Worm (Caenorhabditis elegans) whole organism, midembryonic: ENCODE measurements around the gene str-2.

Source experiments
- T22C8.4 ChIP-seq: fragments of 200-800 bp; sonication (Bioruptor generic); IDR thresholded peaks from 2 replicates; pipeline ENCODE4 v1.3.6; 2022; ENCODE audit warnings: missing genetic modification characterization, missing compliant biosample characterization
- cog-1 ChIP-seq: sonication (generic microtip); optimal IDR thresholded peaks from 2 replicates; lab custom pipeline; 2016; ENCODE audit warnings: missing genetic modification characterization, missing compliant biosample characterization
- flt-1 ChIP-seq: fragments of 200-800 bp; sonication (Bioruptor generic); IDR thresholded peaks from 2 replicates; pipeline ENCODE4 v1.3.6; 2022; ENCODE audit warnings: missing genetic modification characterization, missing compliant biosample characterization
- klf-2 ChIP-seq: fragments of 200-800 bp; sonication (Bioruptor generic); conservative IDR thresholded peaks from 2 replicates; pipeline ENCODE4 v1.3.6; 2022; ENCODE audit warnings: missing genetic modification reagents, missing genetic modification characterization, missing compliant biosample characterization
- med-1 ChIP-seq: sonication (generic microtip); optimal IDR thresholded peaks from 2 replicates; lab custom pipeline; 2017; ENCODE audit warnings: missing genetic modification characterization, mild to moderate bottlenecking, missing compliant biosample characterization, antibody characterized with exemption, missing genetic modification reagents; ENCODE audit not compliant: insufficient read depth
- ref-1 ChIP-seq: fragments of 200-800 bp; sonication (Bioruptor generic); conservative IDR thresholded peaks from 2 replicates; pipeline ENCODE4 v1.3.6; 2022; ENCODE audit warnings: missing genetic modification reagents, missing genetic modification characterization, missing compliant biosample characterization
- tab-1 ChIP-seq: fragments of 200-800 bp; sonication (Bioruptor generic); IDR thresholded peaks from 2 replicates; pipeline ENCODE4 v1.3.6; 2022; ENCODE audit warnings: missing genetic modification characterization, missing compliant biosample characterization
- ztf-23 ChIP-seq: fragments of 200-800 bp; sonication (Bioruptor generic); IDR thresholded peaks from 2 replicates; pipeline ENCODE4 v1.3.6; 2022; ENCODE audit warnings: missing genetic modification reagents, missing genetic modification characterization, missing compliant biosample characterization
- ztf-29 ChIP-seq: fragments of 200-800 bp; sonication (Bioruptor generic); IDR thresholded peaks from 2 replicates; pipeline ENCODE4 v1.3.6; 2022; ENCODE audit warnings: missing genetic modification reagents, missing genetic modification characterization, missing compliant biosample characterization

Gene str-2

ce11 chrV:9824149-9824548, at the start of gene str-2:
TSS of gene str-2 (minus strand) at chrV:9824249.
- TF ChIP-seq ref-1 (GFP tag; lab: Robert Waterston, UW) (no peak), T22C8.4 (GFP tag; lab: Robert Waterston, UW) (no peak), klf-2 (no peak), ztf-23 (GFP tag; lab: Robert Waterston, UW) (no peak), cog-1 (tag; lab: Kevin White, UChicago) (no peak), tab-1 (GFP tag; lab: Robert Waterston, UW) (no peak), med-1 (GFP tag; lab: Kevin White, UChicago) (no peak), ztf-29 (GFP tag; lab: Robert Waterston, UW) (no peak), flt-1 (no peak)

ce11 chrV:9871339-9871738, 47.3 kb upstream of the str-2 start, which contains the start of gene srab-18:
TSS of gene srab-18 (minus strand) at chrV:9871439.
- TF ChIP-seq ztf-23 (GFP tag; lab: Robert Waterston, UW): no peak
- TF ChIP-seq T22C8.4 (GFP tag; lab: Robert Waterston, UW): no peak
- no peak for TF ChIP-seq flt-1
- TF ChIP-seq ztf-29 (GFP tag; lab: Robert Waterston, UW): no peak
- TF ChIP-seq klf-2: no peak
- no peak for TF ChIP-seq cog-1 (tag; lab: Kevin White, UChicago)
- TF ChIP-seq ref-1 (GFP tag; lab: Robert Waterston, UW): no peak
- TF ChIP-seq med-1 (GFP tag; lab: Kevin White, UChicago): no peak
- TF ChIP-seq tab-1 (GFP tag; lab: Robert Waterston, UW): no peak

DNA sequence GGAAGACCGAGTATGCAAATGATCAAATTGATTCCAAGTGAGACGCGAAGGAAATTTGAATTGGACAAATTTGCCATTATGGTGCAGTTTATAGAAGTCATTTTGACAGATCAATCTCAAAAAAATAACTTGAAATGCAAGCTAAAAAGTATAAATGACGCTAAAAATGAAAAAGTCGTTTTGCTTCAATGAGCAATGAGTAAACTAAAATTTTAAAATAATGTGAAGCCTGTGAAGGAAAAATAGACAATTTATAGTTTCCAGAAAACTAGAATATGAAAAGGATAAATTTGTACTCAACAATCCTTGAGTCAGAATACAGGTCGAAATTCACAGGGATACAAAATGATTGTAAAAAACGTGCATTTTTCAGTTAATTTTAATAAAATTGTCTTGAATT, 44.3 kb upstream of the str-2 start, which contains the start of gene srab-17:
TSS of gene srab-17 (minus strand) at position 101 of the 400 bp plus-strand sequence.
- TF ChIP-seq ref-1 (GFP tag; lab: Robert Waterston, UW) (no peak), tab-1 (GFP tag; lab: Robert Waterston, UW) (no peak), cog-1 (tag; lab: Kevin White, UChicago) (no peak), ztf-29 (GFP tag; lab: Robert Waterston, UW) (no peak), flt-1 (no peak), med-1 (GFP tag; lab: Kevin White, UChicago) (no peak), klf-2 (no peak), ztf-23 (GFP tag; lab: Robert Waterston, UW) (no peak), T22C8.4 (GFP tag; lab: Robert Waterston, UW) (no peak)

DNA sequence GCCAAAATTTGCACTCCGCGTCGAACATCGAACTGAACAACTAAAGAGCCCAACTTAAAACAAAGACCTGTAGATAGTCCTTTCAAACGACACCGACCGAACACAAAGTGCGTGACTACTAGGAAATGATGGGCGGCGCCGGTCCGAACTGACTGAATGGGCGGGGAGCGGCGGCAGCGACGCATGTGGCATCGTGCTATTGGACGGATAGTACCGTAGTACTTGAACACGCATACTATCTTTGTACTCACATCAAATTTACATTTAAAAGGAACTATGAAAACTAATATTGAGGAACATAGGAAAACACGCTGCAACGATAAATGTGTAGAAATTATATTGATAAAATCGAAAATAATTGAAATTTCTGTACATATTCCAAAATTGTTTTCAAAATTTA, 36.3 kb upstream of the str-2 start:
- TF ChIP-seq ztf-23 (GFP tag; lab: Robert Waterston, UW) (no peak), ref-1 (GFP tag; lab: Robert Waterston, UW) (no peak), ztf-29 (GFP tag; lab: Robert Waterston, UW) (no peak), med-1 (GFP tag; lab: Kevin White, UChicago) (no peak), flt-1 (no peak), T22C8.4 (GFP tag; lab: Robert Waterston, UW) (no peak), cog-1 (tag; lab: Kevin White, UChicago) (no peak), tab-1 (GFP tag; lab: Robert Waterston, UW) (no peak), klf-2 (no peak)

ce11 chrV:9859863-9860262, 35.8 kb upstream of the str-2 start, which contains the start of gene lsy-12:
TSS of gene lsy-12 (minus strand) at chrV:9859963.
- TF ChIP-seq tab-1 (GFP tag; lab: Robert Waterston, UW): no peak
- TF ChIP-seq cog-1 (tag; lab: Kevin White, UChicago): no peak
- TF ChIP-seq klf-2: no peak
- no peak for TF ChIP-seq med-1 (GFP tag; lab: Kevin White, UChicago)
- no peak for TF ChIP-seq flt-1
- no peak for TF ChIP-seq ztf-29 (GFP tag; lab: Robert Waterston, UW)
- no peak for TF ChIP-seq ztf-23 (GFP tag; lab: Robert Waterston, UW)
- no peak for TF ChIP-seq ref-1 (GFP tag; lab: Robert Waterston, UW)
- TF ChIP-seq T22C8.4 (GFP tag; lab: Robert Waterston, UW): no peak

DNA sequence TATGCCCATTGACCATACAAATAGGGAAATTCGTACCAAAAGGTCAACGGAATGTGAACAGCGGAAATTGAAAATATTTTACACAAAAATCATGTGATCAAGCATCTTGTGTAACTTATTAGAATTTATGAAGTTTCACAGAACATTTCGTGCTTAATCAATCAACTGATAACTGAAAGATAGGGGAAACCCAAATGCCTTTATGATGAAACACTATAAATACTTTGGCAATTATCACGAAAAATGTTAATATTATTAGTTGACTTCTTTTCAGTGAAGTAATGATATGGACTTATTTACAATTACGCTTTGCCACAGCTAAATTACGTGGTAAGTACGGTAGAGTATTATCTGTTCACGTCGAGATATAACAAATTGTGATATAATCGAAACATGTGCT, 32.9 kb upstream of the str-2 start:
- TF ChIP-seq klf-2 (no peak), ztf-29 (GFP tag; lab: Robert Waterston, UW) (no peak), cog-1 (tag; lab: Kevin White, UChicago) (no peak), tab-1 (GFP tag; lab: Robert Waterston, UW) (no peak)

DNA sequence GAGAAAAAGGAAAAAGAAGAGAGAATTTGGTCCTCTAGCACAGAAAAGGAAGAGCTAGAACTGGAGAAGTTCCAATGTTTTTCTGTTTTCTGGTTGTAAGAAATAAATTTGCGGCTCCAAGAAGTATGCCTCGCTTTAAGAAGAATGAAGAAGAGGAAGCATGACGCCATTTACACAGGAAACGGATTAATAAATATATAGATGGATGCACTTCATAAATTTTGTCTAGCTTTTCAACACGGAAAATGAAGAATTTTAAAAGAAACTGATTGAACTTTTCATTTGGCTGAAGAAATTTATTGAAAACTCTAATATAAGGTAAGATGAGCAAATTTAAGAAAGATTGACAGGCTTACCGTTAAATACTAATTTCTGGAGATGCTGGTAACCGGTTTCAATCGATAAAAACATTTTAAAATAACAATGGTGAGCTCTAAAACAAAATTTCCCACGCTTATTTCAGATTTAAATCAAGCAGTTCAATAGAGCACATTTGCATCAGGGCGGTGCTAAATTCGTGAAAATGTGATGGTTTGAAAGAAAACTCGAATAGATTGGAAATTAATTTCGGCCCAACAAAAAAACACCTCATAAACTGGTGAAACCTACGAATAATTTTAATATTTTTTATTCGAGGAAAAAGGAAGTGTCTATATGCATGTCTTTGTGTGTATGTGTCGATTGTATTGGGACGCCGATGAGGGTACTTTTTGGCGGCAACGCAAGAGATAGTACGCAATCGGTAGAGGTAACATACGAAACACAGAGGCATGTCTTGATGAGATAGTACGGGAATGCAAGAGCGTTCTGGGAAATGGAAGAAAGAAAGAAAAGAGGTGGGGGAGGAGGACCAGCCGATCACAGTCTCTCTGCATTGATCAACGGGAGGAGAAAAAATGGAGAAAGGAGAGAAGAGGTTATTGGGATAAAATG, 32.1 kb upstream of the str-2 start:
- peak; percentile 31 for TF ChIP-seq cog-1 (tag; lab: Kevin White, UChicago)
- TF ChIP-seq med-1 (GFP tag; lab: Kevin White, UChicago): no peak

- TF ChIP-seq cog-1 (tag; lab: Kevin White, UChicago) (no peak), tab-1 (GFP tag; lab: Robert Waterston, UW) (no peak), med-1 (GFP tag; lab: Kevin White, UChicago) (no peak), klf-2 (no peak), ref-1 (GFP tag; lab: Robert Waterston, UW) (no peak), ztf-23 (GFP tag; lab: Robert Waterston, UW) (no peak), T22C8.4 (GFP tag; lab: Robert Waterston, UW) (no peak), ztf-29 (GFP tag; lab: Robert Waterston, UW) (no peak), flt-1 (no peak)
Measured at ce11 chrV:9853801-9854200, 29.8 kb upstream of the str-2 start.

DNA sequence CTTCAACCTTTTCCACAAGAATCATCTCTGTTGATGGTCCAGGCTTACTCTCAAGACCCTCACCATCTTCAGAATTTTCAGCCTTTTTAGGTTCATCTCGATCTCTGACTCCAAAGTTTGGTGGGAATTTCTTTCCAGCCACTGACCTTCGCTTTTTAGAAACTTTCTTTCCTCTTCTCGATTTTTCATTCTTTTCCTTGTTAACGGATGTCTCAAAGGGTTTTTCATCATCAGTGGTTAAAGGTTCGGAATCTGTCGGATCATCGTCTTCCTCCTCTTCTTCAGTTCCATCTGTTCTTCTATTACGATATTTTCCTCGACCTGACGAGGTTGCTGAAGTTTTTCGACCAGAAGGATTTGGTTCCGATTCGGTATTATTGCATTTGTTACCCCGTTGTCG, 24.5 kb upstream of the str-2 start:
- TF ChIP-seq tab-1 (GFP tag; lab: Robert Waterston, UW) (no peak), med-1 (GFP tag; lab: Kevin White, UChicago) (no peak), klf-2 (no peak), ref-1 (GFP tag; lab: Robert Waterston, UW) (no peak), ztf-23 (GFP tag; lab: Robert Waterston, UW) (no peak), ztf-29 (GFP tag; lab: Robert Waterston, UW) (no peak), cog-1 (tag; lab: Kevin White, UChicago) (no peak), T22C8.4 (GFP tag; lab: Robert Waterston, UW) (no peak), flt-1 (no peak)
